Worm (Caenorhabditis elegans): Measurements from ENCODE around the gene mth-1.

Gene mth-1

ce11 chrII:4228112-4228770 lies 24.7 kb upstream of the mth-1 start (continued):
- peak; percentile 4; the same call in 1 of the 2 replicates for TF ChIP-seq dox-1 (GFP tag; IDR thresholded peaks at IDR 0.05)
- no peak for TF ChIP-seq B0019.2 (GFP tag; conservative IDR thresholded peaks at IDR 0.05)
- no peak for TF ChIP-seq cebp-1 (GFP tag; IDR thresholded peaks at IDR 0.05)
- peak; percentile 4 for TF ChIP-seq cebp-1 (tag; optimal IDR thresholded peaks at IDR 0.05)
- TF ChIP-seq madf-6 (GFP tag; IDR thresholded peaks at IDR 0.05), result peak; percentile 66
- peak; percentile 53 for TF ChIP-seq fkh-3 (tag; optimal IDR thresholded peaks at IDR 0.05)

- TF ChIP-seq hsf-1 (GFP tag; IDR thresholded peaks at IDR 0.05) (no peak), ets-4 (GFP tag; optimal IDR thresholded peaks at IDR 0.05) (no peak), D2030.7 (GFP tag; IDR thresholded peaks at IDR 0.05) (peak; percentile 30; the same call in 1 of the 2 replicates), attf-3 (GFP tag; conservative IDR thresholded peaks at IDR 0.05) (no peak), mel-28 (tag; optimal IDR thresholded peaks at IDR 0.05; ENCODE audit: borderline replicate concordance) (no peak), somi-1 (GFP tag; optimal IDR thresholded peaks at IDR 0.05) (no peak), Y53G8AR.9 (GFP tag; conservative IDR thresholded peaks at IDR 0.05) (no peak), T07F8.4 (tag; optimal IDR thresholded peaks at IDR 0.05) (no peak), lag-1 (GFP tag; IDR thresholded peaks at IDR 0.05) (no peak), madf-10 (tag; optimal IDR thresholded peaks at IDR 0.05) (no peak), ccch-3 (GFP tag; optimal IDR thresholded peaks at IDR 0.05) (no peak), ztf-25 (GFP tag; IDR thresholded peaks at IDR 0.05) (no peak), lin-26 (GFP tag; IDR thresholded peaks at IDR 0.05) (no peak), lin-40 (tag; optimal IDR thresholded peaks at IDR 0.05) (no peak), mes-4 (tag; optimal IDR thresholded peaks at IDR 0.05) (no peak), dox-1 (GFP tag; IDR thresholded peaks at IDR 0.05) (peak; percentile 6; the same call in 1 of the 2 replicates), C06A6.2 (GFP tag; conservative IDR thresholded peaks at IDR 0.05) (no peak), F33H1.4 (GFP tag; IDR thresholded peaks at IDR 0.05) (peak; percentile 86), zfh-2 (GFP tag; conservative IDR thresholded peaks at IDR 0.05) (no peak), efl-1 (GFP tag; optimal IDR thresholded peaks at IDR 0.05) (peak; percentile 41), snpc-4 (GFP tag; optimal IDR thresholded peaks at IDR 0.05) (no peak), snpc-4 (tag; optimal IDR thresholded peaks at IDR 0.05) (peak in 1 of 4 experiments; percentile 33), attf-5 (GFP tag; optimal IDR thresholded peaks at IDR 0.05) (no peak), rpc-1 (optimal IDR thresholded peaks at IDR 0.05) (no peak), rpc-1 (tag; optimal IDR thresholded peaks at IDR 0.05) (no peak), ekl-4 (GFP tag; IDR thresholded peaks at IDR 0.05) (no peak), lin-54 (GFP tag; optimal IDR thresholded peaks at IDR 0.05) (peak; percentile 52), nhr-90 (tag; optimal IDR thresholded peaks at IDR 0.05) (no peak), snpc-1.3 (tag; optimal IDR thresholded peaks at IDR 0.05; ENCODE audit: insufficient read depth) (peak; percentile 38), lir-1 (GFP tag; conservative IDR thresholded peaks at IDR 0.05) (no peak), ceh-100 (GFP tag; IDR thresholded peaks at IDR 0.05) (no peak), nfyb-1 (GFP tag; IDR thresholded peaks at IDR 0.05) (no peak), tbp1 (GFP tag; optimal IDR thresholded peaks at IDR 0.05) (no peak), repo-1 (tag; optimal IDR thresholded peaks at IDR 0.05) (no peak), gei-17 (GFP tag; optimal IDR thresholded peaks at IDR 0.05) (no peak), die-1 (tag; optimal IDR thresholded peaks at IDR 0.05) (no peak), K12H6.12 (tag; optimal IDR thresholded peaks at IDR 0.05) (no peak), C17E4.6 (GFP tag; IDR thresholded peaks at IDR 0.05) (no peak), hmg-20 (GFP tag; IDR thresholded peaks at IDR 0.05) (no peak), madf-8 (GFP tag; conservative IDR thresholded peaks at IDR 0.05) (peak; percentile 55), F10E7.11 (tag; optimal IDR thresholded peaks at IDR 0.05) (no peak), F57A8.1 (GFP tag; optimal IDR thresholded peaks at IDR 0.05) (no peak)
Observed at ce11 chrII:4226598-4227096, 23.1 kb upstream of the mth-1 start, which contains the start of gene C16A11.4. Gene C16A11.4 (plus strand): TSS chrII:4227046.
